Fruit fly (Drosophila melanogaster) whole organism, adult: ENCODE data around the gene RabGGTb.

ENCODE experiments used
- CG12768 ChIP-seq: fragments of 200-800 bp; sonication (Bioruptor generic); optimal IDR thresholded peaks from 2 replicates; lab custom pipeline; 2017; ENCODE audit warnings: missing biosample characterization, missing genetic modification characterization, mild to moderate bottlenecking, moderate library complexity, missing genetic modification reagents
- CG14711 ChIP-seq: fragments of 200-800 bp; sonication (Bioruptor generic); optimal IDR thresholded peaks from 2 replicates; lab custom pipeline; 2018; ENCODE audit warnings: missing biosample characterization, mild to moderate bottlenecking, missing genetic modification characterization, moderate library complexity
- CG5204 ChIP-seq: fragments of 200-800 bp; sonication (Bioruptor generic); optimal IDR thresholded peaks from 2 replicates; lab custom pipeline; 2016; ENCODE audit warnings: missing biosample characterization, missing genetic modification characterization
- CG7045 ChIP-seq: fragments of 200-800 bp; sonication (Bioruptor generic); optimal IDR thresholded peaks from 2 replicates; lab custom pipeline; 2017; ENCODE audit warnings: missing biosample characterization, mild to moderate bottlenecking, missing genetic modification characterization
- Clk ChIP-seq: fragments of 200-800 bp; sonication (Bioruptor generic); optimal IDR thresholded peaks from 2 replicates; lab custom pipeline; 2017; ENCODE audit warnings: missing biosample characterization, missing genetic modification characterization
- Crg-1 ChIP-seq: fragments of 200-800 bp; sonication (Bioruptor generic); optimal IDR thresholded peaks from 2 replicates; lab custom pipeline; 2016; ENCODE audit warnings: missing biosample characterization, missing genetic modification characterization
- kay ChIP-seq: fragments of 200-800 bp; sonication (Bioruptor generic); peaks from one replicate; lab custom pipeline; 2016; ENCODE audit warnings: missing biosample characterization, missing genetic modification characterization, borderline replicate concordance
- tj ChIP-seq: fragments of 200-800 bp; sonication (Bioruptor generic); optimal IDR thresholded peaks from 3 replicates; lab custom pipeline; 2017; ENCODE audit warnings: missing biosample characterization, mild to moderate bottlenecking, missing genetic modification characterization, moderate library complexity

dm6 chr2L:2855204-2855768 is 23.6 kb upstream of the RabGGTb start:
- no peak for TF ChIP-seq Crg-1 (GFP tag; lab: Kevin White, UChicago)
- no peak for TF ChIP-seq CG12768 (GFP tag; lab: Kevin White, UChicago)
- no peak for TF ChIP-seq CG14711
- TF ChIP-seq CG5204: no peak
- no peak for TF ChIP-seq CG7045
- TF ChIP-seq Clk (GFP tag; lab: Kevin White, UChicago): no peak
- no peak for TF ChIP-seq tj (GFP tag; lab: Kevin White, UChicago)
- TF ChIP-seq kay (GFP tag; lab: Kevin White, UChicago): no peak
